Fruit fly (Drosophila melanogaster): ENCODE results near the gene CG9698.
A peak's percentile ranks its signal among the peaks of the same experiment; 100 is the strongest.

CG9698 gene

dm6 chr3R:30540196-30540595, 25.6 kb downstream of the CG9698 start (continued):
- TF ChIP-seq tll (GFP tag; optimal IDR thresholded peaks at IDR 0.05) (no peak), lmd (GFP tag; IDR thresholded peaks at IDR 0.05) (peak; percentile 92), CG2120 (GFP tag; optimal IDR thresholded peaks at IDR 0.05) (peak; percentile 95), CG1024 (GFP tag; IDR thresholded peaks at IDR 0.05) (peak; percentile 84), Spps (tag; optimal IDR thresholded peaks at IDR 0.05) (peak; percentile 71), ac (GFP tag; optimal IDR thresholded peaks at IDR 0.05) (no peak), ap (GFP tag; IDR thresholded peaks at IDR 0.05) (peak; percentile 90), CG5245 (GFP tag; optimal IDR thresholded peaks at IDR 0.05) (peak; percentile 92), Deaf1 (tag; optimal IDR thresholded peaks at IDR 0.05) (peak; percentile 78), CG11085 (GFP tag; IDR thresholded peaks at IDR 0.05) (peak; percentile 87), Myb (GFP tag; optimal IDR thresholded peaks at IDR 0.05) (peak; percentile 83), Hsf (GFP tag; optimal IDR thresholded peaks at IDR 0.05) (peak; percentile 93), sim (GFP tag; IDR thresholded peaks at IDR 0.05) (peak; percentile 88), CG4820 (GFP tag; optimal IDR thresholded peaks at IDR 0.05) (peak; percentile 93), CHES-1-like (GFP tag; optimal IDR thresholded peaks at IDR 0.05) (peak; percentile 89), ara (GFP tag; IDR thresholded peaks at IDR 0.05) (peak; percentile 90), nerfin-2 (GFP tag; IDR thresholded peaks at IDR 0.05; ENCODE audit: partially characterized antibody) (no peak), CG6175 (GFP tag; IDR thresholded peaks at IDR 0.05) (peak; percentile 86), Jarid2 (GFP tag; optimal IDR thresholded peaks at IDR 0.05) (peak; percentile 66), CG17359 (tag; optimal IDR thresholded peaks at IDR 0.05) (peak; percentile 95), CG2712 (tag; optimal IDR thresholded peaks at IDR 0.05) (peak; percentile 89), her (GFP tag; optimal IDR thresholded peaks at IDR 0.05) (peak; percentile 94), CG3847 (GFP tag; IDR thresholded peaks at IDR 0.05) (peak; percentile 94), Rfx (GFP tag; IDR thresholded peaks at IDR 0.05) (peak; percentile 96), CG7745 (tag; optimal IDR thresholded peaks at IDR 0.05) (no peak), CG1603 (tag; optimal IDR thresholded peaks at IDR 0.05) (peak; percentile 89), tx (GFP tag; optimal IDR thresholded peaks at IDR 0.05) (peak; percentile 91), CG7839 (tag; optimal IDR thresholded peaks at IDR 0.05) (peak; percentile 95), Ets97D (GFP tag; optimal IDR thresholded peaks at IDR 0.05) (peak; percentile 83), Ada2b (GFP tag; IDR thresholded peaks at IDR 0.05) (peak; percentile 95), CG15269 (tag; optimal IDR thresholded peaks at IDR 0.05) (peak; percentile 95), CG3407 (GFP tag; optimal IDR thresholded peaks at IDR 0.05) (peak; percentile 83), Sry-δ (GFP tag; optimal IDR thresholded peaks at IDR 0.05) (peak; percentile 66), CG8359 (GFP tag; optimal IDR thresholded peaks at IDR 0.05; ENCODE audit: borderline replicate concordance) (peak; percentile 71), ro (GFP tag; IDR thresholded peaks at IDR 0.05) (peak; percentile 83), fu2 (GFP tag; optimal IDR thresholded peaks at IDR 0.05) (peak; percentile 90), CG1647 (GFP tag; optimal IDR thresholded peaks at IDR 0.05) (peak; percentile 92), chif (GFP tag; optimal IDR thresholded peaks at IDR 0.05) (peak; percentile 91 to 92), CG10462 (GFP tag; optimal IDR thresholded peaks at IDR 0.05) (peak; percentile 83), unpg (GFP tag; optimal IDR thresholded peaks at IDR 0.05) (peak; percentile 93), kni (GFP tag; optimal IDR thresholded peaks at IDR 0.05) (peak; percentile 25), HLH4C (GFP tag; IDR thresholded peaks at IDR 0.05; ENCODE audit: partially characterized antibody) (no peak), Abd-B (GFP tag; optimal IDR thresholded peaks at IDR 0.05) (peak; percentile 93), CG13894 (tag; optimal IDR thresholded peaks at IDR 0.05) (peak; percentile 92), CG7928 (GFP tag; optimal IDR thresholded peaks at IDR 0.05) (peak; percentile 75), zen (tag; optimal IDR thresholded peaks at IDR 0.05) (peak; percentile 80), CG7372 (GFP tag; IDR thresholded peaks at IDR 0.05) (peak; percentile 90), gsb-n (tag; optimal IDR thresholded peaks at IDR 0.05) (peak; percentile 81), vnd (GFP tag; IDR thresholded peaks at IDR 0.05; ENCODE audit: partially characterized antibody) (no peak), da (GFP tag; optimal IDR thresholded peaks at IDR 0.05) (peak; percentile 84), Mrtf (GFP tag; IDR thresholded peaks at IDR 0.05) (peak; percentile 91)

Data from whole organism, embryonic.